Fruit fly (Drosophila melanogaster): ENCODE measurements around the gene CG18628.

- no peak for TF ChIP-seq CG6808 (GFP tag; optimal IDR thresholded peaks at IDR 0.05)
- TF ChIP-seq Hr4 (GFP tag; optimal IDR thresholded peaks at IDR 0.05) = no peak
- no peak for TF ChIP-seq eg (GFP tag; IDR thresholded peaks at IDR 0.05)
- TF ChIP-seq fkh (GFP tag; optimal IDR thresholded peaks at IDR 0.05) = no peak
- TF ChIP-seq esn (GFP tag; optimal IDR thresholded peaks at IDR 0.05) = no peak
- no peak for TF ChIP-seq Blimp-1 (GFP tag; optimal IDR thresholded peaks at IDR 0.05)
- no peak for TF ChIP-seq CG11902 (GFP tag; optimal IDR thresholded peaks at IDR 0.05)
- no peak for TF ChIP-seq CG8319 (GFP tag; optimal IDR thresholded peaks at IDR 0.05)
- no peak for TF ChIP-seq achi (GFP tag; optimal IDR thresholded peaks at IDR 0.05)
- TF ChIP-seq dsx (GFP tag; optimal IDR thresholded peaks at IDR 0.05; ENCODE audit: poor library complexity, severe bottlenecking) = no peak
Measured at dm6 chr3L:10629969-10630368, 9.6 kb upstream of the CG18628 start, which contains the start of gene CG42536.
